Fruit fly (Drosophila melanogaster) whole organism, embryonic: Measurements from ENCODE around the gene Myo31DF.

Source experiments
- Bteb2 ChIP-seq: fragments of 200-800 bp; sonication (Bioruptor generic); optimal IDR thresholded peaks from 2 replicates; lab custom pipeline; 2016; ENCODE audit warnings: missing biosample characterization, missing genetic modification characterization
- CG1233 ChIP-seq: fragments of 200-800 bp; sonication (Bioruptor generic); optimal IDR thresholded peaks from 4 replicates; lab custom pipeline; 2018; ENCODE audit warnings: missing biosample characterization, mild to moderate bottlenecking, missing genetic modification characterization
- CG13775 ChIP-seq: fragments of 200-800 bp; sonication (Bioruptor generic); optimal IDR thresholded peaks from 3 replicates; lab custom pipeline; 2017; ENCODE audit warnings: missing biosample characterization, mild to moderate bottlenecking, missing genetic modification characterization
- CG14860 ChIP-seq: fragments of 200-800 bp; sonication (Bioruptor generic); IDR thresholded peaks from 3 replicates; pipeline ENCODE4 v1.3.6; 2022; ENCODE audit warnings: missing biosample characterization, missing genetic modification characterization; ENCODE audit not compliant: partially characterized antibody
- CG15269 ChIP-seq: fragments of 200-800 bp; sonication (Bioruptor generic); optimal IDR thresholded peaks from 2 replicates; lab custom pipeline; 2018; ENCODE audit warnings: missing biosample characterization, mild to moderate bottlenecking, missing genetic modification characterization, moderate library complexity
- CG1602 ChIP-seq: fragments of 200-800 bp; sonication (Bioruptor generic); optimal IDR thresholded peaks from 3 replicates; lab custom pipeline; 2016; ENCODE audit warnings: missing biosample characterization, missing genetic modification characterization
- CG17359 ChIP-seq: fragments of 200-800 bp; sonication (Bioruptor generic); optimal IDR thresholded peaks from 3 replicates; lab custom pipeline; 2018; ENCODE audit warnings: missing biosample characterization, mild to moderate bottlenecking, missing genetic modification characterization, moderate library complexity
- CG18619 ChIP-seq: fragments of 200-800 bp; sonication (Bioruptor generic); optimal IDR thresholded peaks from 3 replicates; lab custom pipeline; 2017; ENCODE audit warnings: missing biosample characterization, mild to moderate bottlenecking, missing genetic modification characterization
- CG30020 ChIP-seq: fragments of 200-800 bp; optimal IDR thresholded peaks from 2 replicates; lab custom pipeline; 2019; ENCODE audit warnings: missing biosample characterization, mild to moderate bottlenecking, missing genetic modification characterization, moderate library complexity
- CG34376 ChIP-seq: fragments of 200-800 bp; sonication (Bioruptor generic); optimal IDR thresholded peaks from 2 replicates; lab custom pipeline; 2018; ENCODE audit warnings: missing biosample characterization, mild to moderate bottlenecking, missing genetic modification characterization
- CG42726 ChIP-seq: fragments of 200-800 bp; sonication (Bioruptor generic); IDR thresholded peaks from 2 replicates; pipeline ENCODE4 v1.3.6; 2022; ENCODE audit warnings: missing biosample characterization, missing genetic modification characterization; ENCODE audit not compliant: partially characterized antibody
- CG43689 ChIP-seq: fragments of 200-800 bp; sonication (Bioruptor generic); IDR thresholded peaks from 2 replicates; pipeline ENCODE4 v1.3.6; 2022; ENCODE audit warnings: missing biosample characterization, missing genetic modification characterization
- CG4617 ChIP-seq: fragments of 200-800 bp; sonication (Bioruptor generic); optimal IDR thresholded peaks from 3 replicates; lab custom pipeline; 2016; ENCODE audit warnings: missing biosample characterization, missing genetic modification characterization, borderline replicate concordance
- CG8924 ChIP-seq: fragments of 200-800 bp; optimal IDR thresholded peaks from 3 replicates; lab custom pipeline; 2019; ENCODE audit warnings: missing biosample characterization, mild to moderate bottlenecking, missing genetic modification characterization, moderate library complexity
- CG9437 ChIP-seq: fragments of 200-800 bp; sonication (Bioruptor generic); optimal IDR thresholded peaks from 2 replicates; lab custom pipeline; 2018; ENCODE audit warnings: missing biosample characterization, mild to moderate bottlenecking, missing genetic modification characterization
- CG9932 ChIP-seq: fragments of 200-800 bp; sonication (Bioruptor generic); IDR thresholded peaks from 2 replicates; pipeline ENCODE4 v1.3.6; 2022; ENCODE audit warnings: missing biosample characterization, missing genetic modification characterization
- Camta ChIP-seq: fragments of 200-800 bp; sonication (Bioruptor generic); optimal IDR thresholded peaks from 2 replicates; lab custom pipeline; 2016; ENCODE audit warnings: missing biosample characterization, missing genetic modification characterization
- Chrac-16 ChIP-seq: fragments of 200-800 bp; sonication (Bioruptor generic); optimal IDR thresholded peaks from 3 replicates; lab custom pipeline; 2016; ENCODE audit warnings: missing biosample characterization, missing genetic modification characterization
- CoRest ChIP-seq: fragments of 200-800 bp; sonication (Bioruptor generic); optimal IDR thresholded peaks from 3 replicates; lab custom pipeline; 2018; ENCODE audit warnings: missing biosample characterization, mild to moderate bottlenecking, missing genetic modification characterization, moderate library complexity
- Deaf1 ChIP-seq: fragments of 200-800 bp; optimal IDR thresholded peaks from 3 replicates; lab custom pipeline; 2019; ENCODE audit warnings: missing biosample characterization, mild to moderate bottlenecking, missing genetic modification characterization, moderate library complexity
- Dip2 ChIP-seq: fragments of 200-800 bp; sonication (Bioruptor generic); IDR thresholded peaks from 2 replicates; pipeline ENCODE4 v1.3.6; 2022; ENCODE audit warnings: missing biosample characterization, missing genetic modification characterization
- HHEX ChIP-seq: fragments of 200-800 bp; sonication (Bioruptor generic); optimal IDR thresholded peaks from 3 replicates; lab custom pipeline; 2017; ENCODE audit warnings: missing biosample characterization, mild to moderate bottlenecking, missing genetic modification characterization, missing genetic modification reagents
- HLH4C ChIP-seq: fragments of 200-800 bp; sonication (Bioruptor generic); IDR thresholded peaks from 3 replicates; pipeline ENCODE4 v1.3.6; 2022; ENCODE audit warnings: missing biosample characterization, missing genetic modification characterization; ENCODE audit not compliant: partially characterized antibody
- Hmx ChIP-seq: fragments of 200-800 bp; sonication (Bioruptor generic); optimal IDR thresholded peaks from 2 replicates; lab custom pipeline; 2016; ENCODE audit warnings: missing biosample characterization, missing genetic modification characterization
- Jarid2 ChIP-seq: fragments of 200-800 bp; sonication (Bioruptor generic); optimal IDR thresholded peaks from 3 replicates; lab custom pipeline; 2017; ENCODE audit warnings: mild to moderate bottlenecking, missing biosample characterization, missing genetic modification reagents, missing genetic modification characterization
- NFAT ChIP-seq: fragments of 200-800 bp; sonication (Bioruptor generic); IDR thresholded peaks from 2 replicates; pipeline ENCODE4 v1.3.6; 2022; ENCODE audit warnings: missing biosample characterization, missing genetic modification characterization
- Nf-YB ChIP-seq: fragments of 200-800 bp; sonication (Bioruptor generic); optimal IDR thresholded peaks from 3 replicates; lab custom pipeline; 2019; ENCODE audit warnings: missing biosample characterization, mild to moderate bottlenecking, missing genetic modification characterization, moderate library complexity
- Oli ChIP-seq: fragments of 200-800 bp; sonication (Bioruptor generic); optimal IDR thresholded peaks from 2 replicates; lab custom pipeline; 2018; ENCODE audit warnings: missing biosample characterization, mild to moderate bottlenecking, missing genetic modification characterization, moderate library complexity
- Optix ChIP-seq: fragments of 200-800 bp; sonication (Bioruptor generic); IDR thresholded peaks from 3 replicates; pipeline ENCODE4 v1.3.6; 2022; ENCODE audit warnings: missing biosample characterization, missing genetic modification characterization
- Scr ChIP-seq: fragments of 200-800 bp; sonication (Bioruptor generic); IDR thresholded peaks from 2 replicates; pipeline ENCODE4 v1.3.6; 2022; ENCODE audit warnings: missing biosample characterization, missing genetic modification characterization; ENCODE audit not compliant: partially characterized antibody
- Sox100B ChIP-seq: fragments of 200-800 bp; sonication (Bioruptor generic); optimal IDR thresholded peaks from 3 replicates; lab custom pipeline; 2018; ENCODE audit warnings: missing biosample characterization, mild to moderate bottlenecking, missing genetic modification characterization
- aop ChIP-seq: fragments of 200-800 bp; sonication (Bioruptor generic); IDR thresholded peaks from 2 replicates; pipeline ENCODE4 v1.3.6; 2022; ENCODE audit warnings: missing biosample characterization, missing genetic modification characterization
- ato ChIP-seq: fragments of 200-800 bp; sonication (Bioruptor generic); IDR thresholded peaks from 2 replicates; pipeline ENCODE4 v1.3.6; 2022; ENCODE audit warnings: missing biosample characterization, missing genetic modification characterization; ENCODE audit not compliant: partially characterized antibody
- cad ChIP-seq: fragments of >200 bp; optimal IDR thresholded peaks from 2 replicates; lab custom pipeline; 2017; ENCODE audit warnings: missing biosample characterization, missing genetic modification characterization
- crp ChIP-seq, 2 experiments: fragments of 200-800 bp; sonication (Bioruptor generic); optimal IDR thresholded peaks; 2 replicates in 1 of 2; 3 replicates in 1 of 2; lab custom pipeline; 2017; ENCODE audit warnings: missing biosample characterization in 2 of 2, missing genetic modification characterization in 2 of 2, mild to moderate bottlenecking in 1 of 2, moderate library complexity in 1 of 2
- dimm ChIP-seq: fragments of 200-800 bp; sonication (Bioruptor generic); IDR thresholded peaks from 2 replicates; pipeline ENCODE4 v1.3.6; 2022; ENCODE audit warnings: missing biosample characterization, missing genetic modification characterization
- ems ChIP-seq: fragments of 200-800 bp; sonication (Bioruptor generic); optimal IDR thresholded peaks from 3 replicates; lab custom pipeline; 2016; ENCODE audit warnings: missing biosample characterization, missing genetic modification characterization
- esg ChIP-seq: fragments of 200-800 bp; sonication (Bioruptor generic); conservative IDR thresholded peaks from 2 replicates; pipeline ENCODE4 v1.3.6; 2022; ENCODE audit warnings: missing biosample characterization, missing genetic modification characterization
- fd3F ChIP-seq: fragments of 200-800 bp; sonication (Bioruptor generic); optimal IDR thresholded peaks from 2 replicates; lab custom pipeline; 2018; ENCODE audit warnings: missing biosample characterization, mild to moderate bottlenecking, missing genetic modification characterization, moderate library complexity
- gce ChIP-seq: fragments of 200-800 bp; sonication (Bioruptor generic); IDR thresholded peaks from 3 replicates; pipeline ENCODE4 v1.3.6; 2022; ENCODE audit warnings: missing biosample characterization, missing genetic modification characterization
- her ChIP-seq: fragments of 200-800 bp; sonication (Bioruptor generic); optimal IDR thresholded peaks from 2 replicates; lab custom pipeline; 2016; ENCODE audit warnings: missing biosample characterization, missing genetic modification characterization
- luna ChIP-seq: fragments of 200-800 bp; sonication (Bioruptor generic); optimal IDR thresholded peaks from 2 replicates; lab custom pipeline; 2016; ENCODE audit warnings: missing biosample characterization, missing genetic modification characterization
- nau ChIP-seq: fragments of 200-800 bp; sonication (Bioruptor generic); optimal IDR thresholded peaks from 3 replicates; lab custom pipeline; 2017; ENCODE audit warnings: missing biosample characterization, mild to moderate bottlenecking, missing genetic modification characterization, missing genetic modification reagents
- nerfin-1 ChIP-seq: fragments of 200-800 bp; sonication (Bioruptor generic); optimal IDR thresholded peaks from 3 replicates; lab custom pipeline; 2019; ENCODE audit warnings: missing biosample characterization, mild to moderate bottlenecking, missing genetic modification characterization, moderate library complexity
- pita ChIP-seq: fragments of 200-800 bp; sonication (Bioruptor generic); optimal IDR thresholded peaks from 2 replicates; lab custom pipeline; 2017; ENCODE audit warnings: missing biosample characterization, mild to moderate bottlenecking, missing genetic modification characterization
- scrt ChIP-seq: fragments of 200-800 bp; sonication (Bioruptor generic); optimal IDR thresholded peaks from 2 replicates; lab custom pipeline; 2018; ENCODE audit warnings: missing biosample characterization, mild to moderate bottlenecking, missing genetic modification characterization, moderate library complexity
- sisA ChIP-seq: fragments of 200-800 bp; sonication (Bioruptor generic); IDR thresholded peaks from 2 replicates; pipeline ENCODE4 v1.3.6; 2022; ENCODE audit warnings: missing biosample characterization, missing genetic modification characterization
- yki ChIP-seq: fragments of >200 bp; optimal IDR thresholded peaks from 3 replicates; lab custom pipeline; 2018
- zen ChIP-seq: fragments of 200-800 bp; sonication (Bioruptor generic); optimal IDR thresholded peaks from 3 replicates; lab custom pipeline; 2018; ENCODE audit warnings: missing biosample characterization, mild to moderate bottlenecking, missing genetic modification characterization, moderate library complexity

Gene Myo31DF

dm6 chr2L:10526953-10527584 lies 20.5 kb upstream of the Myo31DF start, which contains the start of gene Lip4 (continued):
- TF ChIP-seq gce (GFP tag; lab: Robert Waterston, UW), result peak; percentile 38; the same call in 1 of the 3 replicates
- peak in 1 of 2 experiments; percentile 11 for TF ChIP-seq crp (GFP tag; optimal IDR thresholded peaks at IDR 0.05; lab: Kevin White, UChicago)
- peak; percentile 71 for TF ChIP-seq CG17359 (tag; lab: Kevin White, UChicago)
- no peak for TF ChIP-seq CG9932 (GFP tag; lab: Robert Waterston, UW)
- peak; percentile 47 for TF ChIP-seq scrt
- peak; percentile 84 for TF ChIP-seq zen (tag; lab: Kevin White, UChicago)
- TF ChIP-seq CG14860, result no peak
- TF ChIP-seq nerfin-1, result peak; percentile 55
- peak; percentile 69 for TF ChIP-seq CG9437 (GFP tag; lab: Kevin White, UChicago)
- peak; percentile 58 for TF ChIP-seq CG13775 (GFP tag; lab: Kevin White, UChicago)
- TF ChIP-seq yki (lab: Kevin White, UChicago), result no peak
- peak; percentile 91 for TF ChIP-seq CG15269 (tag; lab: Kevin White, UChicago)
- TF ChIP-seq CG42726 (GFP tag; lab: Robert Waterston, UW), result no peak
- peak; percentile 53; the same call in 1 of the 2 replicates for TF ChIP-seq CG43689 (GFP tag; lab: Robert Waterston, UW)
- TF ChIP-seq dimm, result 0 out of 2 replicates have a peak, but pooled peaks have one; percentile 38
- peak; percentile 50 for TF ChIP-seq Chrac-16 (GFP tag; lab: Kevin White, UChicago)
- TF ChIP-seq HLH4C (GFP tag; lab: Robert Waterston, UW), result no peak
- peak; percentile 79 for TF ChIP-seq nau
- no peak for TF ChIP-seq Optix (GFP tag; lab: Robert Waterston, UW)
- no peak for TF ChIP-seq sisA
- peak; percentile 73 for TF ChIP-seq Sox100B
- no peak for TF ChIP-seq pita (GFP tag; lab: Kevin White, UChicago)
- no peak for TF ChIP-seq CG34376
- peak; percentile 62 for TF ChIP-seq ems (GFP tag; lab: Kevin White, UChicago)
- TF ChIP-seq her (GFP tag; lab: Kevin White, UChicago), result no peak
- peak; percentile 48 for TF ChIP-seq Nf-YB
- TF ChIP-seq CG1602, result peak; percentile 30
- no peak for TF ChIP-seq aop (GFP tag; lab: Robert Waterston, UW)
- TF ChIP-seq CoRest (tag; lab: Kevin White, UChicago), result peak; percentile 87
- TF ChIP-seq Jarid2 (GFP tag; lab: Kevin White, UChicago), result peak; percentile 47
- TF ChIP-seq Bteb2 (GFP tag; lab: Kevin White, UChicago), result peak; percentile 67
- TF ChIP-seq cad (GFP tag; lab: Kevin White, UChicago), result no peak
- no peak for TF ChIP-seq Hmx (GFP tag; lab: Kevin White, UChicago)
- no peak for TF ChIP-seq ato (GFP tag; lab: Robert Waterston, UW)
- peak; percentile 54 for TF ChIP-seq CG18619
- TF ChIP-seq CG30020 (tag; lab: Kevin White, UChicago), result no peak
- no peak for TF ChIP-seq luna
- peak; percentile 79 for TF ChIP-seq CG8924
- peak; percentile 76 for TF ChIP-seq HHEX
- peak; percentile 67 for TF ChIP-seq CG1233 (GFP tag; lab: Kevin White, UChicago)
- TF ChIP-seq Scr (GFP tag; lab: Robert Waterston, UW), result no peak
- TF ChIP-seq CG4617 (GFP tag; lab: Kevin White, UChicago), result peak; percentile 41
- no peak for TF ChIP-seq Dip2
- TF ChIP-seq NFAT (GFP tag; lab: Robert Waterston, UW), result peak; percentile 44; the same call in 1 of the 2 replicates
- TF ChIP-seq Camta (GFP tag; lab: Kevin White, UChicago), result peak; percentile 36
- TF ChIP-seq esg (GFP tag; lab: Robert Waterston, UW), result peak; percentile 77
- TF ChIP-seq Deaf1 (tag; lab: Kevin White, UChicago), result peak; percentile 53
- TF ChIP-seq fd3F, result peak; percentile 79
- TF ChIP-seq Oli (tag; lab: Kevin White, UChicago), result peak; percentile 76
